Fruit fly (Drosophila melanogaster) whole organism, embryonic: ENCODE data around the gene Tailor.

Experiments used
- Bgb ChIP-seq: fragments of 200-800 bp; sonication (Bioruptor generic); IDR thresholded peaks from 2 replicates; pipeline ENCODE4 v1.3.6; 2022; ENCODE audit warnings: missing biosample characterization, missing genetic modification characterization; ENCODE audit not compliant: partially characterized antibody
- CG11093 ChIP-seq: fragments of 200-800 bp; sonication (Bioruptor generic); IDR thresholded peaks from 3 replicates; pipeline ENCODE4 v1.3.6; 2022; ENCODE audit warnings: missing biosample characterization, missing genetic modification characterization
- CG12071 ChIP-seq: fragments of 200-800 bp; sonication (Bioruptor generic); optimal IDR thresholded peaks from 3 replicates; lab custom pipeline; 2018; ENCODE audit warnings: missing biosample characterization, mild to moderate bottlenecking, missing genetic modification characterization
- CG16813 ChIP-seq: fragments of 200-800 bp; sonication (Bioruptor generic); IDR thresholded peaks from 3 replicates; pipeline ENCODE4 v1.3.6; 2022; ENCODE audit warnings: missing biosample characterization, missing genetic modification characterization; ENCODE audit not compliant: partially characterized antibody
- CG17385 ChIP-seq: fragments of 200-800 bp; sonication (Bioruptor generic); optimal IDR thresholded peaks from 3 replicates; lab custom pipeline; 2018; ENCODE audit warnings: missing biosample characterization, mild to moderate bottlenecking, missing genetic modification characterization
- CG2129 ChIP-seq: fragments of 200-800 bp; sonication (Bioruptor generic); IDR thresholded peaks from 2 replicates; pipeline ENCODE4 v1.3.6; 2022; ENCODE audit warnings: missing biosample characterization, missing genetic modification characterization; ENCODE audit not compliant: partially characterized antibody
- CG2199 ChIP-seq: fragments of 200-800 bp; sonication (Bioruptor generic); IDR thresholded peaks from 3 replicates; pipeline ENCODE4 v1.3.6; 2022; ENCODE audit warnings: missing biosample characterization, missing genetic modification characterization
- CG33213 ChIP-seq: fragments of 200-800 bp; sonication (Bioruptor generic); optimal IDR thresholded peaks from 3 replicates; lab custom pipeline; 2016; ENCODE audit warnings: missing biosample characterization, missing genetic modification characterization
- CG4424 ChIP-seq: fragments of 200-800 bp; sonication (Bioruptor generic); optimal IDR thresholded peaks from 3 replicates; lab custom pipeline; 2016; ENCODE audit warnings: missing biosample characterization, missing genetic modification characterization
- CG4617 ChIP-seq: fragments of 200-800 bp; sonication (Bioruptor generic); optimal IDR thresholded peaks from 3 replicates; lab custom pipeline; 2016; ENCODE audit warnings: missing biosample characterization, missing genetic modification characterization, borderline replicate concordance
- CG6254 ChIP-seq: fragments of 200-800 bp; sonication (Bioruptor generic); optimal IDR thresholded peaks from 3 replicates; lab custom pipeline; 2017; ENCODE audit warnings: mild to moderate bottlenecking, missing biosample characterization, missing genetic modification reagents, missing genetic modification characterization
- CG6683 ChIP-seq: fragments of 200-800 bp; sonication (Bioruptor generic); optimal IDR thresholded peaks from 2 replicates; lab custom pipeline; 2017; ENCODE audit warnings: missing biosample characterization, mild to moderate bottlenecking, missing genetic modification characterization, missing genetic modification reagents
- CG6765 ChIP-seq: fragments of 200-800 bp; sonication (Bioruptor generic); optimal IDR thresholded peaks from 3 replicates; lab custom pipeline; 2017; ENCODE audit warnings: missing biosample characterization, mild to moderate bottlenecking, missing genetic modification characterization
- CG7556 ChIP-seq: fragments of 200-800 bp; sonication (Bioruptor generic); optimal IDR thresholded peaks from 2 replicates; lab custom pipeline; 2017; ENCODE audit warnings: missing biosample characterization, mild to moderate bottlenecking, missing genetic modification characterization
- CG7745 ChIP-seq: fragments of 200-800 bp; sonication (Bioruptor generic); optimal IDR thresholded peaks from 2 replicates; lab custom pipeline; 2018; ENCODE audit warnings: missing biosample characterization, mild to moderate bottlenecking, missing genetic modification characterization, moderate library complexity
- CG8388 ChIP-seq: fragments of 200-800 bp; sonication (Bioruptor generic); optimal IDR thresholded peaks from 2 replicates; lab custom pipeline; 2019; ENCODE audit warnings: missing biosample characterization, mild to moderate bottlenecking, missing genetic modification characterization, moderate library complexity
- CG9932 ChIP-seq: fragments of 200-800 bp; sonication (Bioruptor generic); IDR thresholded peaks from 2 replicates; pipeline ENCODE4 v1.3.6; 2022; ENCODE audit warnings: missing biosample characterization, missing genetic modification characterization
- D ChIP-seq, 2 experiments: fragments of 200-800 bp in 1 of 2; fragments of >200 bp in 1 of 2; sonication (Bioruptor generic) in 1 of 2; optimal IDR thresholded peaks; 2 replicates in 1 of 2; 3 replicates in 1 of 2; lab custom pipeline; 2017; ENCODE audit warnings: mild to moderate bottlenecking in 1 of 2, missing biosample characterization in 1 of 2, missing genetic modification characterization in 1 of 2, missing genetic modification reagents in 1 of 2
- Deaf1 ChIP-seq: fragments of 200-800 bp; optimal IDR thresholded peaks from 3 replicates; lab custom pipeline; 2019; ENCODE audit warnings: missing biosample characterization, mild to moderate bottlenecking, missing genetic modification characterization, moderate library complexity
- Dp ChIP-seq: fragments of 200-800 bp; sonication (Bioruptor generic); optimal IDR thresholded peaks from 2 replicates; lab custom pipeline; 2018; ENCODE audit warnings: missing biosample characterization, mild to moderate bottlenecking, missing genetic modification characterization, moderate library complexity
- Dref ChIP-seq: fragments of 200-800 bp; sonication (Bioruptor generic); IDR thresholded peaks from 2 replicates; pipeline ENCODE4 v1.3.6; 2022; ENCODE audit warnings: missing biosample characterization, missing genetic modification characterization
- GATAe ChIP-seq: fragments of 200-800 bp; sonication (Bioruptor generic); conservative IDR thresholded peaks from 2 replicates; pipeline ENCODE4 v1.3.6; 2022; ENCODE audit warnings: missing biosample characterization, missing genetic modification characterization
- HLHmδ ChIP-seq: fragments of 200-800 bp; sonication (Bioruptor generic); optimal IDR thresholded peaks from 2 replicates; lab custom pipeline; 2018; ENCODE audit warnings: missing biosample characterization, mild to moderate bottlenecking, missing genetic modification characterization, moderate library complexity
- Lim3 ChIP-seq: fragments of 200-800 bp; sonication (Bioruptor generic); IDR thresholded peaks from 2 replicates; pipeline ENCODE4 v1.3.6; 2022; ENCODE audit warnings: missing biosample characterization, missing genetic modification characterization
- MESR4 ChIP-seq: fragments of 200-800 bp; sonication (Bioruptor generic); optimal IDR thresholded peaks from 2 replicates; lab custom pipeline; 2018; ENCODE audit warnings: missing biosample characterization, mild to moderate bottlenecking, missing genetic modification characterization, moderate library complexity
- MTF-1 ChIP-seq: fragments of 200-800 bp; sonication (Bioruptor generic); optimal IDR thresholded peaks from 2 replicates; lab custom pipeline; 2018; ENCODE audit warnings: missing biosample characterization, mild to moderate bottlenecking, missing genetic modification characterization, borderline replicate concordance
- Max ChIP-seq: fragments of 200-800 bp; sonication (Bioruptor generic); optimal IDR thresholded peaks from 2 replicates; lab custom pipeline; 2016; ENCODE audit warnings: missing biosample characterization, mild to moderate bottlenecking, missing genetic modification characterization
- NFAT ChIP-seq: fragments of 200-800 bp; sonication (Bioruptor generic); IDR thresholded peaks from 2 replicates; pipeline ENCODE4 v1.3.6; 2022; ENCODE audit warnings: missing biosample characterization, missing genetic modification characterization
- Nf-YA ChIP-seq: fragments of 200-800 bp; sonication (Bioruptor generic); IDR thresholded peaks from 2 replicates; pipeline ENCODE4 v1.3.6; 2022; ENCODE audit warnings: missing biosample characterization, missing genetic modification characterization
- Opbp ChIP-seq: fragments of 200-800 bp; sonication (Bioruptor generic); IDR thresholded peaks from 3 replicates; pipeline ENCODE4 v1.3.6; 2022; ENCODE audit warnings: missing biosample characterization, missing genetic modification characterization; ENCODE audit not compliant: partially characterized antibody
- Sox102F ChIP-seq: fragments of 200-800 bp; sonication (Bioruptor generic); optimal IDR thresholded peaks from 2 replicates; lab custom pipeline; 2018; ENCODE audit warnings: missing biosample characterization, mild to moderate bottlenecking, missing genetic modification characterization, moderate library complexity
- abd-A ChIP-seq: fragments of 200-800 bp; sonication (Bioruptor generic); optimal IDR thresholded peaks from 3 replicates; lab custom pipeline; 2019; ENCODE audit warnings: missing biosample characterization, mild to moderate bottlenecking, missing genetic modification characterization, moderate library complexity
- br ChIP-seq: fragments of >200 bp; optimal IDR thresholded peaks from 2 replicates; lab custom pipeline; 2017
- chinmo ChIP-seq: fragments of 200-800 bp; sonication (Bioruptor generic); IDR thresholded peaks from 4 replicates; pipeline ENCODE4 v1.3.6; 2022; ENCODE audit warnings: missing biosample characterization, missing genetic modification characterization; ENCODE audit not compliant: partially characterized antibody
- corto ChIP-seq: fragments of 200-800 bp; sonication (Bioruptor generic); optimal IDR thresholded peaks from 2 replicates; lab custom pipeline; 2016; ENCODE audit warnings: missing biosample characterization, mild to moderate bottlenecking, missing genetic modification characterization, moderate library complexity
- dati ChIP-seq: fragments of 200-800 bp; sonication (Bioruptor generic); IDR thresholded peaks from 2 replicates; pipeline ENCODE4 v1.3.6; 2022; ENCODE audit warnings: missing biosample characterization, missing genetic modification characterization
- dpn ChIP-seq, 2 experiments: fragments of 200-800 bp; sonication (Bioruptor generic); optimal IDR thresholded peaks; 3 replicates each; lab custom pipeline; 2016; ENCODE audit warnings: missing biosample characterization in 2 of 2, missing genetic modification characterization in 2 of 2
- ems ChIP-seq: fragments of 200-800 bp; sonication (Bioruptor generic); optimal IDR thresholded peaks from 3 replicates; lab custom pipeline; 2016; ENCODE audit warnings: missing biosample characterization, missing genetic modification characterization
- eyg ChIP-seq: fragments of 200-800 bp; sonication (Bioruptor generic); optimal IDR thresholded peaks from 3 replicates; lab custom pipeline; 2016; ENCODE audit warnings: missing biosample characterization, missing genetic modification characterization
- her ChIP-seq: fragments of 200-800 bp; sonication (Bioruptor generic); optimal IDR thresholded peaks from 2 replicates; lab custom pipeline; 2016; ENCODE audit warnings: missing biosample characterization, missing genetic modification characterization
- lab ChIP-seq: fragments of 200-800 bp; sonication (Bioruptor generic); optimal IDR thresholded peaks from 3 replicates; lab custom pipeline; 2017; ENCODE audit warnings: missing biosample characterization, missing genetic modification characterization, mild to moderate bottlenecking, moderate library complexity, missing genetic modification reagents
- pan ChIP-seq, 4 experiments: fragments of >200 bp in 3 of 4; fragments of 200-800 bp in 1 of 4; sonication (Bioruptor generic) in 1 of 4; optimal IDR thresholded peaks in 3 of 4; IDR thresholded peaks in 1 of 4; 2 replicates each; pipeline versions ENCODE4 v1.3.6 to Lab custom; 2017 to 2022; ENCODE audit warnings: missing biosample characterization in 2 of 4, missing genetic modification characterization in 2 of 4, mixed read lengths in 1 of 4
- pnt ChIP-seq: fragments of 200-800 bp; sonication (Bioruptor generic); optimal IDR thresholded peaks from 3 replicates; lab custom pipeline; 2016; ENCODE audit warnings: missing biosample characterization, missing genetic modification characterization
- sisA ChIP-seq: fragments of 200-800 bp; sonication (Bioruptor generic); IDR thresholded peaks from 2 replicates; pipeline ENCODE4 v1.3.6; 2022; ENCODE audit warnings: missing biosample characterization, missing genetic modification characterization
- so ChIP-seq: fragments of 200-800 bp; sonication (Bioruptor generic); IDR thresholded peaks from 3 replicates; pipeline ENCODE4 v1.3.6; 2022; ENCODE audit warnings: missing biosample characterization, missing genetic modification characterization
- trh ChIP-seq: fragments of 200-800 bp; sonication (Bioruptor generic); optimal IDR thresholded peaks from 2 replicates; lab custom pipeline; 2016; ENCODE audit warnings: missing biosample characterization, missing genetic modification characterization
- wdn ChIP-seq: fragments of 200-800 bp; sonication (Bioruptor generic); IDR thresholded peaks from 2 replicates; pipeline ENCODE4 v1.3.6; 2022; ENCODE audit warnings: missing biosample characterization, missing genetic modification characterization
- z ChIP-seq: fragments of 200-800 bp; sonication (Bioruptor generic); IDR thresholded peaks from 3 replicates; pipeline ENCODE4 v1.3.6; 2022; ENCODE audit warnings: missing biosample characterization, missing genetic modification characterization
- zf30C ChIP-seq: fragments of 200-800 bp; sonication (Bioruptor generic); optimal IDR thresholded peaks from 3 replicates; lab custom pipeline; 2018; ENCODE audit warnings: missing biosample characterization, mild to moderate bottlenecking, missing genetic modification characterization

Gene Tailor

dm6 chr3R:7124109-7124639 lies 38.3 kb upstream of the Tailor start, which contains the start of the genes Alh and CG10098 (continued):
- TF ChIP-seq CG9932 (GFP tag; lab: Robert Waterston, UW) (peak; percentile 94), ems (GFP tag; lab: Kevin White, UChicago) (peak; percentile 79), Dp (GFP tag; lab: Kevin White, UChicago) (peak; percentile 17), corto (peak; percentile 35), CG6683 (GFP tag; lab: Kevin White, UChicago) (peak; percentile 44), eyg (peak; percentile 69), pan (optimal IDR thresholded peaks at IDR 0.05; lab: Kevin White, UChicago) (no peak), pan (GFP tag; optimal IDR thresholded peaks at IDR 0.05 in 1 of 2, IDR thresholded peaks at IDR 0.05 in 1 of 2) (peak in 1 of 2 experiments; percentile 70), CG6254 (GFP tag; lab: Kevin White, UChicago) (no peak), her (GFP tag; lab: Kevin White, UChicago) (peak; percentile 58), CG2129 (GFP tag; lab: Robert Waterston, UW) (peak; percentile 64), Sox102F (peak; percentile 80), Max (peak; percentile 79), CG7745 (tag; lab: Kevin White, UChicago) (no peak), trh (GFP tag; lab: Kevin White, UChicago) (peak; percentile 18), NFAT (GFP tag; lab: Robert Waterston, UW) (peak; percentile 87), CG7556 (GFP tag; lab: Kevin White, UChicago) (peak; percentile 69), CG16813 (GFP tag; lab: Robert Waterston, UW) (peak; percentile 82), CG11093 (GFP tag; lab: Robert Waterston, UW) (peak; percentile 75; the same call in 1 of the 3 replicates), Nf-YA (GFP tag; lab: Robert Waterston, UW) (no peak), pnt (GFP tag; lab: Kevin White, UChicago) (peak; percentile 91), CG33213 (GFP tag; lab: Kevin White, UChicago) (peak; percentile 83), so (GFP tag; lab: Robert Waterston, UW) (no peak; the same call in 2 of the 3 replicates), dpn (GFP tag; optimal IDR thresholded peaks at IDR 0.05; lab: Kevin White, UChicago) (peak; percentile 91), MTF-1 (GFP tag; lab: Kevin White, UChicago) (no peak), CG6765 (GFP tag; lab: Kevin White, UChicago) (no peak), Lim3 (GFP tag; lab: Robert Waterston, UW) (0 out of 2 replicates have a peak, but pooled peaks have one; percentile 30), lab (GFP tag; lab: Kevin White, UChicago) (peak; percentile 79), sisA (GFP tag; lab: Robert Waterston, UW) (peak; percentile 85), dati (GFP tag; lab: Robert Waterston, UW) (0 out of 2 replicates have a peak, but pooled peaks have one; percentile 18), CG4424 (peak; percentile 90), Deaf1 (tag; lab: Kevin White, UChicago) (peak; percentile 19), GATAe (no peak), abd-A (no peak), z (GFP tag; lab: Robert Waterston, UW) (no peak), Dref (peak; percentile 39; the same call in 1 of the 2 replicates), CG17385 (GFP tag; lab: Kevin White, UChicago) (peak; percentile 70)

dm6 chr3R:7123699-7124098 lies 37.8 kb upstream of the Tailor start:
- TF ChIP-seq CG12071 (GFP tag; lab: Kevin White, UChicago): peak; percentile 23
- no peak for TF ChIP-seq br (lab: Kevin White, UChicago)
- peak; percentile 90 for TF ChIP-seq chinmo (GFP tag; lab: Robert Waterston, UW)
- peak; percentile 91 for TF ChIP-seq MESR4 (GFP tag; lab: Kevin White, UChicago)
- peak; percentile 20; the same call in 2 of the 3 replicates for TF ChIP-seq Opbp
- TF ChIP-seq MTF-1 (GFP tag; lab: Kevin White, UChicago): no peak
- peak; percentile 77 for TF ChIP-seq HLHmδ (GFP tag; lab: Kevin White, UChicago)
- peak; percentile 96 for TF ChIP-seq CG4617 (GFP tag; lab: Kevin White, UChicago)
- TF ChIP-seq CG2199 (GFP tag; lab: Robert Waterston, UW): peak; percentile 66; the same call in 1 of the 3 replicates
- no peak for TF ChIP-seq zf30C (GFP tag; lab: Kevin White, UChicago)
- TF ChIP-seq wdn (GFP tag; lab: Robert Waterston, UW): no peak
- no peak for TF ChIP-seq CG8388 (GFP tag; lab: Kevin White, UChicago)
- TF ChIP-seq D (optimal IDR thresholded peaks at IDR 0.05; lab: Kevin White, UChicago): peak; percentile 38
- no peak for TF ChIP-seq D (GFP tag; optimal IDR thresholded peaks at IDR 0.05; lab: Kevin White, UChicago)
- TF ChIP-seq Bgb (GFP tag; lab: Robert Waterston, UW): peak; percentile 8; the same call in 1 of the 2 replicates
